Worm (Caenorhabditis elegans) whole organism, L4/young adult: ENCODE results near the gene lgg-1.

Source experiments
- W03F9.2 ChIP-seq: fragments of 150-350 bp; optimal IDR thresholded peaks from 2 replicates; lab custom pipeline; 2014; ENCODE audit warnings: missing biosample characterization, missing genetic modification characterization
- dao-5 ChIP-seq: sonication (generic microtip); optimal IDR thresholded peaks from 2 replicates; lab custom pipeline; 2016; ENCODE audit warnings: missing genotype, missing genetic modification characterization, moderate library complexity, missing compliant biosample characterization
- him-1 ChIP-seq: sonication (generic microtip); optimal IDR thresholded peaks from 2 replicates; lab custom pipeline; 2016; ENCODE audit warnings: missing genotype, missing genetic modification reagents, missing genetic modification characterization, missing compliant biosample characterization

- TF ChIP-seq W03F9.2 (no peak), him-1 (tag; lab: Kevin White, UChicago) (no peak), dao-5 (tag; lab: Kevin White, UChicago) (no peak)
Measured at ce11 chrII:6327317-6327716, 20.2 kb downstream of the lgg-1 start.
